Worm (Caenorhabditis elegans) whole organism, young adult: ENCODE measurements around the gene rsu-1.

Source experiments
- F49E8.2 ChIP-seq: sonication (generic microtip); optimal IDR thresholded peaks from 3 replicates; lab custom pipeline; 2017; ENCODE audit warnings: missing genetic modification characterization, mild to moderate bottlenecking, missing compliant biosample characterization, antibody characterized with exemption, moderate library complexity; ENCODE audit not compliant: insufficient read depth
- ceh-58 ChIP-seq: fragments of 200-800 bp; sonication (Bioruptor generic); IDR thresholded peaks from 2 replicates; pipeline ENCODE4 v1.3.6; 2022; ENCODE audit warnings: missing genetic modification characterization, missing compliant biosample characterization
- efl-1 ChIP-seq: fragments of 150-350 bp; optimal IDR thresholded peaks from 2 replicates; lab custom pipeline; 2014; ENCODE audit warnings: missing biosample characterization, missing genetic modification reagents, missing genetic modification characterization
- ets-4 ChIP-seq: fragments of 200-800 bp; sonication (Bioruptor generic); optimal IDR thresholded peaks from 2 replicates; lab custom pipeline; 2018; ENCODE audit warnings: mild to moderate bottlenecking, missing genetic modification characterization, missing compliant biosample characterization
- nhr-120 ChIP-seq: fragments of 200-800 bp; sonication (Bioruptor generic); IDR thresholded peaks from 2 replicates; pipeline ENCODE4 v1.3.6; 2022; ENCODE audit warnings: missing genetic modification characterization, missing compliant biosample characterization
- nhr-27 ChIP-seq: fragments of 200-800 bp; sonication (Bioruptor generic); optimal IDR thresholded peaks from 2 replicates; lab custom pipeline; 2018; ENCODE audit warnings: mild to moderate bottlenecking, missing genetic modification characterization, moderate library complexity, missing compliant biosample characterization
- rec-8 ChIP-seq, 2 experiments: sonication (generic microtip); optimal IDR thresholded peaks; 2 replicates each; lab custom pipeline; 2016; ENCODE audit warnings: mild to moderate bottlenecking in 2 of 2, missing genetic modification characterization in 2 of 2, missing genetic modification reagents in 2 of 2, missing genotype in 2 of 2, missing biosample characterization in 1 of 2, missing compliant biosample characterization in 1 of 2, moderate library complexity in 1 of 2
- tbp1 ChIP-seq: fragments of 200-800 bp; sonication (Bioruptor generic); optimal IDR thresholded peaks from 2 replicates; lab custom pipeline; 2018; ENCODE audit warnings: mild to moderate bottlenecking, missing genetic modification characterization, missing compliant biosample characterization
- unc-62 ChIP-seq: fragments of 150-350 bp; optimal IDR thresholded peaks from 2 replicates; lab custom pipeline; 2014; ENCODE audit warnings: missing biosample characterization, missing genetic modification reagents, missing genetic modification characterization
- ztf-3 ChIP-seq: fragments of 200-800 bp; sonication (Bioruptor generic); optimal IDR thresholded peaks from 2 replicates; lab custom pipeline; 2018; ENCODE audit warnings: mild to moderate bottlenecking, missing genetic modification characterization, missing compliant biosample characterization

- TF ChIP-seq efl-1, result no peak
- TF ChIP-seq nhr-27, result no peak
- TF ChIP-seq ztf-3 (GFP tag; lab: Kevin White, UChicago), result no peak
- TF ChIP-seq rec-8 (tag; optimal IDR thresholded peaks at IDR 0.05; lab: Kevin White, UChicago), result no peak
- no peak for TF ChIP-seq unc-62 (GFP tag; lab: Kevin White, UChicago)
- no peak for TF ChIP-seq nhr-120 (GFP tag; lab: Robert Waterston, UW)
- TF ChIP-seq tbp1 (GFP tag; lab: Kevin White, UChicago), result no peak
- no peak for TF ChIP-seq ets-4 (GFP tag; lab: Kevin White, UChicago)
- no peak for TF ChIP-seq ceh-58
- TF ChIP-seq F49E8.2, result no peak
These were observed 47.9 kb upstream of the rsu-1 start for ce11 chrIII:3423924-3424323.
